Fruit fly (Drosophila melanogaster): ENCODE results near the gene APC7.

The APC7 gene

DNA sequence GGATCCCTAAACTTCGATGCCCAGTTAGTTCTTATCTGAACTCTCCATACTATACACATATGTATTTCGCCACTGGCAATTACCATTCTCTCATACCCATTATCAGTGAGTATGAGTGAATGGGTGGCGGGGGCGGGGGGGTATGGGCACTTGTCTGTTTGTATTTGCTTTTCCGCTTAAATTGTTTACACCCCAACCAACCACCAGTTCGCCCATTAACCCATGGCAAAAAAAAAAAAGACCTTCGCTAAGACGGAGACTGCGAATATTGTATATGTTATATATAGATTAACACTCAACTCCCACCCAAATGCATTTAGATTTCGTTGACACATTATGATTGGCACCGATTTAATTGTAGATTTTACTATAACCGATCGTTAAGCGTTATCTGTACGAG is 4.8 kb upstream of the APC7 start (continued):
- no peak for TF ChIP-seq CG11456 (GFP tag; IDR thresholded peaks at IDR 0.05)
- TF ChIP-seq BtbVII (GFP tag; optimal IDR thresholded peaks at IDR 0.05), result peak; percentile 39
- TF ChIP-seq Kr (GFP tag; optimal IDR thresholded peaks at IDR 0.05), result no peak
- TF ChIP-seq CG12219 (GFP tag; optimal IDR thresholded peaks at IDR 0.05), result no peak
- TF ChIP-seq pnt (GFP tag; optimal IDR thresholded peaks at IDR 0.05), result no peak
- TF ChIP-seq dati (GFP tag; IDR thresholded peaks at IDR 0.05), result no peak
- 0 out of 2 replicates have a peak, but pooled peaks have one; percentile 7 for TF ChIP-seq Ada2b (GFP tag; IDR thresholded peaks at IDR 0.05)
- TF ChIP-seq Stat92E (GFP tag; optimal IDR thresholded peaks at IDR 0.05), result no peak
- TF ChIP-seq cas (GFP tag; IDR thresholded peaks at IDR 0.05), result no peak
- no peak for TF ChIP-seq CG10462 (GFP tag; optimal IDR thresholded peaks at IDR 0.05)
- TF ChIP-seq CG32767 (GFP tag; IDR thresholded peaks at IDR 0.05), result no peak
- no peak for TF ChIP-seq CG7556 (GFP tag; optimal IDR thresholded peaks at IDR 0.05)
- no peak for TF ChIP-seq h (optimal IDR thresholded peaks at IDR 0.05)
- no peak for TF ChIP-seq phol (tag; optimal IDR thresholded peaks at IDR 0.05)
- TF ChIP-seq CG33557 (GFP tag; optimal IDR thresholded peaks at IDR 0.05), result no peak
- TF ChIP-seq pum (GFP tag; optimal IDR thresholded peaks at IDR 0.05), result no peak
- TF ChIP-seq btn (GFP tag; optimal IDR thresholded peaks at IDR 0.05), result no peak
- no peak for TF ChIP-seq otp (GFP tag; IDR thresholded peaks at IDR 0.05)
- TF ChIP-seq seq (GFP tag; IDR thresholded peaks at IDR 0.05), result no peak
- TF ChIP-seq CG7786 (GFP tag; optimal IDR thresholded peaks at IDR 0.05), result no peak
- no peak for TF ChIP-seq Sry-β (GFP tag; optimal IDR thresholded peaks at IDR 0.05)
- no peak for TF ChIP-seq rib (GFP tag; IDR thresholded peaks at IDR 0.05)
- no peak for TF ChIP-seq maf-S (GFP tag; optimal IDR thresholded peaks at IDR 0.05)
- TF ChIP-seq CG8281 (tag; optimal IDR thresholded peaks at IDR 0.05), result no peak
- no peak for TF ChIP-seq wdn (GFP tag; IDR thresholded peaks at IDR 0.05)
- TF ChIP-seq org-1 (GFP tag; optimal IDR thresholded peaks at IDR 0.05), result no peak
- no peak for TF ChIP-seq pros (GFP tag; optimal IDR thresholded peaks at IDR 0.05)
- TF ChIP-seq hbn (GFP tag; IDR thresholded peaks at IDR 0.05; ENCODE audit: partially characterized antibody), result no peak
- no peak for TF ChIP-seq Tbp (GFP tag; optimal IDR thresholded peaks at IDR 0.05)
- no peak for TF ChIP-seq CG12744 (GFP tag; optimal IDR thresholded peaks at IDR 0.05)
- TF ChIP-seq nmo (GFP tag; optimal IDR thresholded peaks at IDR 0.05), result no peak
- no peak for TF ChIP-seq Med (GFP tag)
- no peak for TF ChIP-seq CG5245 (GFP tag; optimal IDR thresholded peaks at IDR 0.05)
- peak; percentile 35 for TF ChIP-seq ash1 (GFP tag; optimal IDR thresholded peaks at IDR 0.05)
- TF ChIP-seq CG18262 (tag; optimal IDR thresholded peaks at IDR 0.05), result no peak
- TF ChIP-seq Mrtf (GFP tag; IDR thresholded peaks at IDR 0.05), result no peak
- no peak for TF ChIP-seq GATAe (GFP tag; conservative IDR thresholded peaks at IDR 0.05)
- TF ChIP-seq slp2 (GFP tag; optimal IDR thresholded peaks at IDR 0.05), result no peak
- no peak for TF ChIP-seq Atf-2 (GFP tag; optimal IDR thresholded peaks at IDR 0.05)
- no peak for TF ChIP-seq CG17361 (GFP tag; IDR thresholded peaks at IDR 0.05)
- no peak for TF ChIP-seq Gug (GFP tag; IDR thresholded peaks at IDR 0.05)
- no peak for TF ChIP-seq Atf3 (GFP tag; optimal IDR thresholded peaks at IDR 0.05)
- peak; percentile 59 for TF ChIP-seq sens (GFP tag)
- no peak for TF ChIP-seq CG9817 (tag; optimal IDR thresholded peaks at IDR 0.05)
- TF ChIP-seq CG6683 (GFP tag; optimal IDR thresholded peaks at IDR 0.05), result peak; percentile 1
- no peak for TF ChIP-seq abd-A (tag; optimal IDR thresholded peaks at IDR 0.05)
- TF ChIP-seq CG15514 (GFP tag; optimal IDR thresholded peaks at IDR 0.05), result peak; percentile 51
- no peak for TF ChIP-seq CG1603 (tag; optimal IDR thresholded peaks at IDR 0.05)
- TF ChIP-seq ems (GFP tag; optimal IDR thresholded peaks at IDR 0.05), result no peak
- no peak for TF ChIP-seq zfh2 (GFP tag; optimal IDR thresholded peaks at IDR 0.05)
- TF ChIP-seq Nf-YA (GFP tag; IDR thresholded peaks at IDR 0.05), result 0 out of 2 replicates have a peak, but pooled peaks have one; percentile 12
- TF ChIP-seq Hr51 (GFP tag; optimal IDR thresholded peaks at IDR 0.05), result no peak
- no peak for TF ChIP-seq Ets97D (GFP tag; optimal IDR thresholded peaks at IDR 0.05)

All from whole organism, embryonic.